Worm (Caenorhabditis elegans) whole organism, L4 larva: Measurements from ENCODE around the gene rrsr-1.
A peak's percentile ranks its signal among the peaks of the same experiment; 100 is the strongest.

Experiments
- F10B5.3 ChIP-seq: sonication (generic microtip); optimal IDR thresholded peaks from 2 replicates; lab custom pipeline; 2016; ENCODE audit warnings: mild to moderate bottlenecking, missing genetic modification characterization, missing compliant biosample characterization
- F37D6.2 ChIP-seq: sonication (generic microtip); optimal IDR thresholded peaks from 2 replicates; lab custom pipeline; 2016; ENCODE audit warnings: mild to moderate bottlenecking, missing genetic modification characterization, missing compliant biosample characterization
- T20F7.1 ChIP-seq: fragments of 200-800 bp; sonication (Bioruptor generic); optimal IDR thresholded peaks from 2 replicates; lab custom pipeline; 2018; ENCODE audit warnings: mild to moderate bottlenecking, missing genetic modification characterization, missing compliant biosample characterization
- Y75B8A.6 ChIP-seq: fragments of 200-800 bp; sonication (Bioruptor generic); IDR thresholded peaks from 2 replicates; pipeline ENCODE4 v1.3.6; 2022; ENCODE audit warnings: missing genetic modification reagents, missing genetic modification characterization, missing compliant biosample characterization
- aha-1 ChIP-seq: fragments of 150-350 bp; peaks from one replicate; lab custom pipeline; 2014; ENCODE audit warnings: missing biosample characterization, missing genetic modification characterization
- aly-2 ChIP-seq: sonication (generic microtip); optimal IDR thresholded peaks from 2 replicates; lab custom pipeline; 2018; ENCODE audit warnings: missing biosample characterization, missing genetic modification characterization
- ama-1 ChIP-seq: fragments of 150-350 bp; optimal IDR thresholded peaks from 2 replicates; lab custom pipeline; 2014; ENCODE audit warnings: inconsistent platforms, mixed read lengths
- ceh-28 ChIP-seq: fragments of 150-350 bp; optimal IDR thresholded peaks from 2 replicates; lab custom pipeline; 2014; ENCODE audit warnings: missing biosample characterization, missing genetic modification reagents, missing genetic modification characterization
- ceh-44 ChIP-seq: fragments of 200-800 bp; sonication (Bioruptor generic); IDR thresholded peaks from 2 replicates; pipeline ENCODE4 v1.3.6; 2022; ENCODE audit warnings: missing genetic modification reagents, missing genetic modification characterization, missing compliant biosample characterization
- daf-16 ChIP-seq, 3 experiments: sonication (generic microtip); optimal IDR thresholded peaks; 2 replicates each; lab custom pipeline; 2016 to 2017; ENCODE audit warnings: missing genetic modification characterization in 3 of 3, missing genetic modification reagents in 3 of 3, mild to moderate bottlenecking in 2 of 3, missing compliant biosample characterization in 2 of 3, missing biosample characterization in 1 of 3, moderate library complexity in 1 of 3
- dmd-6 ChIP-seq: fragments of 200-800 bp; sonication (Bioruptor generic); IDR thresholded peaks from 2 replicates; pipeline ENCODE4 v1.3.6; 2022; ENCODE audit warnings: missing genetic modification reagents, missing genetic modification characterization, missing compliant biosample characterization
- dpl-1 ChIP-seq: fragments of 150-350 bp; optimal IDR thresholded peaks from 2 replicates; lab custom pipeline; 2014; ENCODE audit warnings: missing biosample characterization, missing genetic modification reagents, missing genetic modification characterization
- duxl-1 ChIP-seq: sonication (generic microtip); optimal IDR thresholded peaks from 2 replicates; lab custom pipeline; 2016; ENCODE audit warnings: mild to moderate bottlenecking, missing genetic modification characterization, moderate library complexity, missing compliant biosample characterization; ENCODE audit not compliant: poor library complexity
- egl-27 ChIP-seq: sonication (generic microtip); optimal IDR thresholded peaks from 3 replicates; lab custom pipeline; 2017; ENCODE audit warnings: missing biosample characterization, missing genetic modification reagents, missing genetic modification characterization
- egl-43 ChIP-seq: fragments of 200-800 bp; sonication (Bioruptor generic); IDR thresholded peaks from 2 replicates; pipeline ENCODE4 v1.3.6; 2022; ENCODE audit warnings: missing genetic modification reagents, missing genetic modification characterization, missing compliant biosample characterization
- fkh-10 ChIP-seq: fragments of 150-350 bp; optimal IDR thresholded peaks from 2 replicates; lab custom pipeline; 2014; ENCODE audit warnings: missing biosample characterization, missing genetic modification reagents, missing genetic modification characterization
- lin-38 ChIP-seq: fragments of 200-800 bp; sonication (Bioruptor generic); IDR thresholded peaks from 2 replicates; pipeline ENCODE4 v1.3.6; 2022; ENCODE audit warnings: missing genetic modification reagents, missing genetic modification characterization, missing compliant biosample characterization
- mes-2 ChIP-seq: sonication (generic microtip); optimal IDR thresholded peaks from 2 replicates; lab custom pipeline; 2016; ENCODE audit warnings: missing genotype, mild to moderate bottlenecking, missing genetic modification characterization, missing compliant biosample characterization; ENCODE audit not compliant: poor library complexity, severe bottlenecking
- nhr-11 ChIP-seq: fragments of 150-350 bp; optimal IDR thresholded peaks from 2 replicates; lab custom pipeline; 2014; ENCODE audit warnings: missing biosample characterization, missing genetic modification characterization
- nhr-25 ChIP-seq: sonication (generic microtip); optimal IDR thresholded peaks from 2 replicates; lab custom pipeline; 2017; ENCODE audit warnings: missing genetic modification characterization, mild to moderate bottlenecking, missing compliant biosample characterization, antibody characterized with exemption, moderate library complexity, borderline replicate concordance; ENCODE audit not compliant: insufficient read depth
- nhr-41 ChIP-seq: fragments of 200-800 bp; sonication (Bioruptor generic); IDR thresholded peaks from 2 replicates; pipeline ENCODE4 v1.3.6; 2022; ENCODE audit warnings: missing genetic modification reagents, missing genetic modification characterization, missing compliant biosample characterization
- nhr-42 ChIP-seq: fragments of 200-800 bp; sonication (Bioruptor generic); IDR thresholded peaks from 2 replicates; pipeline ENCODE4 v1.3.6; 2022; ENCODE audit warnings: missing genetic modification characterization, missing compliant biosample characterization
- php-3 ChIP-seq: fragments of 200-800 bp; sonication (Bioruptor generic); IDR thresholded peaks from 2 replicates; pipeline ENCODE4 v1.3.6; 2022; ENCODE audit warnings: missing genetic modification reagents, missing genetic modification characterization, missing compliant biosample characterization
- set-16 ChIP-seq: fragments of 200-800 bp; sonication (Bioruptor generic); IDR thresholded peaks from 2 replicates; pipeline ENCODE4 v1.3.6; 2022; ENCODE audit warnings: missing genetic modification reagents, missing genetic modification characterization, missing compliant biosample characterization
- spr-3 ChIP-seq: fragments of 200-800 bp; sonication (Bioruptor generic); optimal IDR thresholded peaks from 2 replicates; lab custom pipeline; 2018; ENCODE audit warnings: mild to moderate bottlenecking, missing genetic modification characterization, missing compliant biosample characterization
- unc-39 ChIP-seq: sonication (generic microtip); optimal IDR thresholded peaks from 2 replicates; lab custom pipeline; 2017; ENCODE audit warnings: missing biosample characterization, missing genetic modification characterization
- unc-62 ChIP-seq, 3 experiments: fragments of 150-350 bp in 1 of 3; sonication (generic microtip); optimal IDR thresholded peaks in 2 of 3; peaks in 1 of 3; 1 replicate in 1 of 3; 2 replicates in 2 of 3; lab custom pipeline; 2014 to 2017; ENCODE audit warnings: missing biosample characterization in 3 of 3, missing genetic modification characterization in 3 of 3, missing genetic modification reagents in 3 of 3, missing genotype in 1 of 3
- zfp-2 ChIP-seq: sonication (generic microtip); optimal IDR thresholded peaks from 2 replicates; lab custom pipeline; 2016; ENCODE audit warnings: mild to moderate bottlenecking, missing genetic modification characterization, missing compliant biosample characterization
- ztf-7 ChIP-seq: fragments of 150-350 bp; optimal IDR thresholded peaks from 2 replicates; lab custom pipeline; 2014; ENCODE audit warnings: missing biosample characterization, missing genetic modification characterization

The rrsr-1 gene

DNA sequence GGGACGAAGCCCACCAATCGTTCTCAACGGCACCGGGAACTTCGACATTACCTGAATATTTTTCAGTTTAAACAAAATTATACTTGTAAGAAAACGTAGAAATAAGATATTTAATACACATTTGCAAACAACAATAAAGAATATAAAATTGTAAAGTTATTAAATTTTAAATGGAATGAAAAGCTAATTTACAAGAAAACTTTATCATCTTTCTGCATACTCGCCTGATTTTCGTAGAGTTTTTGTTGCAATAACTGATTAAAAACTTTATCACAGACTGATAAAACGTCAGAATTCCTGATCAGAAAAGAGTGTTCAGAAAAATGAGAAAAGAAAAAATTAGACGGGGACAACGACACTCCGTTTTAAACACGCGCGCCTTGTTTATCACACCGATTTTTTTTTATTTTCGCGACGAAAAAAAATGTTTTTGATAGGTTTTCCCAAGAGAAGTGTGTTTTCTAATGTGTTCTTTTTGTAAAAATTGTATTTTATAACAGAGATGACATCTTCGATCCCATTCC, 22.5 kb upstream of the rrsr-1 start, which contains the start of the genes dlat-1 and fntb-1 (continued):
- no peak for TF ChIP-seq daf-16 (GFP tag; optimal IDR thresholded peaks at IDR 0.05; lab: Kevin White, UChicago)
- peak; percentile 23 for TF ChIP-seq daf-16 (tag; optimal IDR thresholded peaks at IDR 0.05; lab: Kevin White, UChicago)
- peak; percentile 95 for TF ChIP-seq T20F7.1 (GFP tag; lab: Kevin White, UChicago)
- no peak for TF ChIP-seq php-3

ce11 chrV:14446453-14446852, 21.6 kb upstream of the rrsr-1 start:
- TF ChIP-seq Y75B8A.6, result no peak
- no peak for TF ChIP-seq lin-38 (GFP tag; lab: Robert Waterston, UW)
- no peak for TF ChIP-seq nhr-25 (tag; lab: Kevin White, UChicago)
- TF ChIP-seq ztf-7 (tag; lab: Kevin White, UChicago), result no peak
- TF ChIP-seq F10B5.3 (tag; lab: Kevin White, UChicago), result no peak
- TF ChIP-seq set-16 (GFP tag; lab: Robert Waterston, UW), result peak; percentile 51

ce11 chrV:14443471-14444015, 18.7 kb upstream of the rrsr-1 start:
- peak; percentile 53 for TF ChIP-seq mes-2 (tag; lab: Kevin White, UChicago)

ce11 chrV:14440841-14441240, 16.0 kb upstream of the rrsr-1 start, which contains the start of gene F23B12.4:
Gene F23B12.4 (plus strand): TSS chrV:14441141.
- TF ChIP-seq ceh-28 (tag; lab: Kevin White, UChicago), result no peak
- TF ChIP-seq ceh-44 (GFP tag; lab: Robert Waterston, UW), result no peak
- no peak for TF ChIP-seq egl-43 (GFP tag; lab: Robert Waterston, UW)

- TF ChIP-seq aha-1 (peak; percentile 55), dmd-6 (no peak), unc-62 (GFP tag; optimal IDR thresholded peaks at IDR 0.05 in 1 of 2; lab: Kevin White, UChicago) (peak in 1 of 2 experiments; percentile 97), unc-62 (tag; optimal IDR thresholded peaks at IDR 0.05; lab: Kevin White, UChicago) (no peak), nhr-41 (no peak), spr-3 (no peak), fkh-10 (no peak), dpl-1 (GFP tag; lab: Kevin White, UChicago) (no peak)
Measured at ce11 chrV:14439236-14439635, 14.4 kb upstream of the rrsr-1 start.

- peak in 1 of 2 experiments; percentile 57 for TF ChIP-seq unc-62 (GFP tag; optimal IDR thresholded peaks at IDR 0.05 in 1 of 2; lab: Kevin White, UChicago)
- no peak for TF ChIP-seq unc-62 (tag; optimal IDR thresholded peaks at IDR 0.05; lab: Kevin White, UChicago)
- TF ChIP-seq ama-1 (lab: Kevin White, UChicago), result no peak
- TF ChIP-seq aha-1, result peak; percentile 91
- no peak for TF ChIP-seq nhr-11 (tag; lab: Kevin White, UChicago)
- no peak for TF ChIP-seq php-3
- no peak for TF ChIP-seq T20F7.1 (GFP tag; lab: Kevin White, UChicago)
- no peak for TF ChIP-seq egl-27
- no peak for TF ChIP-seq unc-39 (tag; lab: Kevin White, UChicago)
- TF ChIP-seq, all 104 proteins: peak for 2
Measured at ce11 chrV:14438099-14438739, 13.4 kb upstream of the rrsr-1 start.

- TF ChIP-seq F37D6.2 (tag; lab: Kevin White, UChicago) (no peak), duxl-1 (tag; lab: Kevin White, UChicago) (no peak), aly-2 (tag; lab: Kevin White, UChicago) (no peak), nhr-42 (GFP tag; lab: Robert Waterston, UW) (no peak), aha-1 (peak; percentile 11), zfp-2 (tag; lab: Kevin White, UChicago) (no peak)
Measured at ce11 chrV:14437355-14437754, 12.5 kb upstream of the rrsr-1 start.
